Worm (Caenorhabditis elegans) whole organism, L2 larva: ENCODE data around the gene suex-2.

ENCODE experiments used
- ZK546.5 ChIP-seq: sonication (generic microtip); optimal IDR thresholded peaks from 2 replicates; lab custom pipeline; 2017; ENCODE audit warnings: missing biosample characterization, missing genetic modification characterization
- blmp-1 ChIP-seq: sonication (generic microtip); optimal IDR thresholded peaks from 2 replicates; lab custom pipeline; 2017; ENCODE audit warnings: missing genetic modification characterization, mild to moderate bottlenecking, missing compliant biosample characterization, antibody characterized with exemption, moderate library complexity; ENCODE audit not compliant: insufficient read depth
- ceh-82 ChIP-seq: fragments of 150-350 bp; optimal IDR thresholded peaks from 2 replicates; lab custom pipeline; 2014; ENCODE audit warnings: missing biosample characterization, missing genetic modification characterization
- fos-1 ChIP-seq: fragments of 150-350 bp; optimal IDR thresholded peaks from 2 replicates; lab custom pipeline; 2014; ENCODE audit warnings: missing biosample characterization, missing genetic modification characterization
- lin-11 ChIP-seq: fragments of 150-350 bp; sonication (generic microtip); optimal IDR thresholded peaks from 2 replicates; lab custom pipeline; 2014; ENCODE audit warnings: missing biosample characterization, missing genetic modification characterization, inconsistent platforms, mixed read lengths
- nhr-12 ChIP-seq: fragments of 150-350 bp; optimal IDR thresholded peaks from 2 replicates; lab custom pipeline; 2014; ENCODE audit warnings: missing biosample characterization, missing genetic modification characterization
- nhr-237 ChIP-seq: fragments of 150-350 bp; optimal IDR thresholded peaks from 2 replicates; lab custom pipeline; 2014; ENCODE audit warnings: missing biosample characterization, missing genetic modification characterization
- nhr-77 ChIP-seq: fragments of 150-350 bp; optimal IDR thresholded peaks from 2 replicates; lab custom pipeline; 2014; ENCODE audit warnings: missing biosample characterization, missing genetic modification characterization
- sma-9 ChIP-seq, 2 experiments: fragments of 150-350 bp in 1 of 2; sonication (generic microtip) in 1 of 2; optimal IDR thresholded peaks; 2 replicates each; lab custom pipeline; 2014 to 2016; ENCODE audit warnings: missing genetic modification characterization in 2 of 2, mild to moderate bottlenecking in 1 of 2, missing biosample characterization in 1 of 2, missing compliant biosample characterization in 1 of 2, missing genetic modification reagents in 1 of 2, moderate library complexity in 1 of 2

- TF ChIP-seq sma-9 (GFP tag; optimal IDR thresholded peaks at IDR 0.05; lab: Kevin White, UChicago) (no peak), sma-9 (tag; optimal IDR thresholded peaks at IDR 0.05; lab: Kevin White, UChicago) (no peak), ceh-82 (tag; lab: Kevin White, UChicago) (no peak), nhr-77 (tag; lab: Kevin White, UChicago) (no peak), nhr-237 (tag; lab: Kevin White, UChicago) (no peak), fos-1 (tag; lab: Kevin White, UChicago) (no peak), blmp-1 (tag; lab: Kevin White, UChicago) (no peak), lin-11 (tag; lab: Kevin White, UChicago) (no peak), nhr-12 (tag; lab: Kevin White, UChicago) (no peak), ZK546.5 (tag; lab: Kevin White, UChicago) (no peak)
Observed at ce11 chrIV:8929942-8930492, 38.1 kb upstream of the suex-2 start, which contains the start of the genes D1046.18 and slc-25A26.
